Worm (Caenorhabditis elegans) whole organism, L2 larva: ENCODE results near the gene mam-7.

Experiments used
- F13H6.1 ChIP-seq: sonication (generic microtip); optimal IDR thresholded peaks from 2 replicates; lab custom pipeline; 2016; ENCODE audit warnings: missing genetic modification characterization, missing compliant biosample characterization
- Y55F3AM.14 ChIP-seq: fragments of 200-800 bp; sonication (Bioruptor generic); optimal IDR thresholded peaks from 2 replicates; lab custom pipeline; 2018; ENCODE audit warnings: mild to moderate bottlenecking, missing genetic modification characterization, missing compliant biosample characterization
- aly-2 ChIP-seq: fragments of 150-350 bp; optimal IDR thresholded peaks from 2 replicates; lab custom pipeline; 2014; ENCODE audit warnings: missing biosample characterization, missing genetic modification characterization
- ama-1 ChIP-seq: fragments of 150-350 bp; optimal IDR thresholded peaks from 2 replicates; lab custom pipeline; 2018; ENCODE audit warnings: inconsistent platforms
- mab-5 ChIP-seq: fragments of 150-350 bp; optimal IDR thresholded peaks from 2 replicates; lab custom pipeline; 2014; ENCODE audit warnings: missing biosample characterization, missing genetic modification characterization
- nhr-237 ChIP-seq: fragments of 150-350 bp; optimal IDR thresholded peaks from 2 replicates; lab custom pipeline; 2014; ENCODE audit warnings: missing biosample characterization, missing genetic modification characterization
- snpc-4 ChIP-seq: fragments of 150-350 bp; optimal IDR thresholded peaks from 2 replicates; lab custom pipeline; 2014; ENCODE audit warnings: missing biosample characterization, missing genetic modification characterization
- unc-62 ChIP-seq: fragments of 150-350 bp; optimal IDR thresholded peaks from 2 replicates; lab custom pipeline; 2014; ENCODE audit warnings: missing biosample characterization, missing genetic modification reagents, missing genetic modification characterization

DNA sequence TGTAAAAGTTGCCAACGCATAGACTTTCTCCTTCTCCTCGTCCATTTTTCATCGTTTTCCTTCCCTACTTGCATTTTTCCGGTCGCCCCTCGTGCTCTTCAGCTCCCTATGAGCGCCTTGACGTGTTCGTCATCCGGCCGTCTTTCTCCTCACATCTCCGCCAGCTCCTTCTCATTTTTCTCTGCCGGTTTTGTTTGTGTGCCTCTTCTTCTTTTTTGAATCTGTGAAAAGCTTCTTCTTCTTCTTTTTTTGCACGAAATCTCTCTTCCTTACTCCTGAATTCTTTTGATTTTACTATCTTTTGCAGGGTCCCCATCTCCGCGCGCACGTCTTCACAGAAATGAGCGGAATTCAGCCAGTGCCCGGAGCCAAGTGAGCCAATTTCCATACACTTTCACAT is 41.4 kb upstream of the mam-7 start, which contains the start of gene K11H3.3:
- TF ChIP-seq aly-2, result no peak
- TF ChIP-seq unc-62 (GFP tag; lab: Kevin White, UChicago), result no peak
- TF ChIP-seq ama-1 (lab: Kevin White, UChicago), result no peak
- TF ChIP-seq snpc-4 (tag; lab: Kevin White, UChicago), result no peak
- TF ChIP-seq Y55F3AM.14 (GFP tag; lab: Kevin White, UChicago), result no peak
- TF ChIP-seq nhr-237 (tag; lab: Kevin White, UChicago), result no peak
- no peak for TF ChIP-seq mab-5
- no peak for TF ChIP-seq F13H6.1 (tag; lab: Kevin White, UChicago)
